Worm (Caenorhabditis elegans) whole organism, midembryonic: ENCODE results near the gene unc-69.

Source experiments
- T22C8.4 ChIP-seq: fragments of 200-800 bp; sonication (Bioruptor generic); IDR thresholded peaks from 2 replicates; pipeline ENCODE4 v1.3.6; 2022; ENCODE audit warnings: missing genetic modification characterization, missing compliant biosample characterization
- ztf-29 ChIP-seq: fragments of 200-800 bp; sonication (Bioruptor generic); IDR thresholded peaks from 2 replicates; pipeline ENCODE4 v1.3.6; 2022; ENCODE audit warnings: missing genetic modification reagents, missing genetic modification characterization, missing compliant biosample characterization

The unc-69 gene

DNA sequence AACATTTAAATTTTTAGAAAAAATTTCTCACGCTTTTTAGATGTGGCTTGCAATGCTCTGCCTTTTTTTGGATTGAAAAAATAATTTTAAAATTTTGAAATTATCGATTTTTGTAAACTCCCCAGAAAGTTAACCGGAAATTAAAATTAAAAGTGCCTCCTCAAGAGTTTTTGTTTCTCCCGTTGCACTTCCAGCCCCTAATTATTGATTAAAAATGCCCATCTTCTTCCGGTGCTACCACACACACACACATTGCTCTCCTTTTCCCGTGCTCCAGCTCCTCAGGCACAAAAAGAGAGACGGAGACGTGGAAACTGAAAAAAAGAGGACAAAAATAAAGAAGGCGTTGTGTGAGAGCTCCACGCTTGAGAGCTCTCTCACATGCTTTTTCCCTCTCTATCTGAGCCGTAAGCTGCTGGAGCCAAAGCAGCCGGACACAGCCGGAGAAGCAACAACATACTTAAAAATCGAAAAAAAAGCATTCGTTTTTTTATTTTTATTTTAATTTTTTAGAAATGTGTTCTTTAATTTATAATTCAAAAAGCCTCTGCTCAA lies 48.7 kb downstream of the unc-69 start:
- peak; percentile 32; the same call in 1 of the 2 replicates for TF ChIP-seq T22C8.4
- TF ChIP-seq ztf-29 (GFP tag; lab: Robert Waterston, UW), result no peak
